Fruit fly (Drosophila melanogaster): ENCODE measurements around the gene CG16721.
A peak's percentile ranks its signal among the peaks of the same experiment; 100 is the strongest.

The CG16721 gene

dm6 chrX:5880139-5880924 lies 663 bp downstream of the CG16721 start (continued):
- TF ChIP-seq prd (optimal IDR thresholded peaks at IDR 0.05) (no peak), prd (GFP tag; IDR thresholded peaks at IDR 0.05) (peak; percentile 55; the same call in 2 of the 3 replicates), Gug (GFP tag; IDR thresholded peaks at IDR 0.05) (peak; percentile 56; the same call in 2 of the 4 replicates), CG9817 (tag; optimal IDR thresholded peaks at IDR 0.05) (peak; percentile 39), CG17912 (GFP tag; optimal IDR thresholded peaks at IDR 0.05) (peak; percentile 24), Ravus (GFP tag; IDR thresholded peaks at IDR 0.05) (no peak), NFAT (GFP tag; IDR thresholded peaks at IDR 0.05) (no peak), CG17829 (tag; optimal IDR thresholded peaks at IDR 0.05) (peak; percentile 39), Fer3 (tag; optimal IDR thresholded peaks at IDR 0.05) (peak; percentile 58), CG16813 (GFP tag; IDR thresholded peaks at IDR 0.05; ENCODE audit: partially characterized antibody) (no peak), CG33557 (GFP tag; optimal IDR thresholded peaks at IDR 0.05) (peak; percentile 3), Hand (GFP tag; optimal IDR thresholded peaks at IDR 0.05) (no peak), CG10654 (GFP tag; optimal IDR thresholded peaks at IDR 0.05) (peak; percentile 17), lola (GFP tag; optimal IDR thresholded peaks at IDR 0.05) (peak in 1 of 3 experiments; percentile 37), vvl (GFP tag; IDR thresholded peaks at IDR 0.05) (peak; percentile 51), Ets97D (GFP tag; optimal IDR thresholded peaks at IDR 0.05) (peak; percentile 15), Spps (tag; optimal IDR thresholded peaks at IDR 0.05) (peak; percentile 6), abd-A (tag; optimal IDR thresholded peaks at IDR 0.05) (peak; percentile 54), NfI (GFP tag; optimal IDR thresholded peaks at IDR 0.05) (peak; percentile 57), hkb (optimal IDR thresholded peaks at IDR 0.05) (no peak), hkb (GFP tag; IDR thresholded peaks at IDR 0.05) (peak; percentile 38; the same call in 1 of the 2 replicates), pfk (GFP tag; optimal IDR thresholded peaks at IDR 0.05) (no peak), ranshi (GFP tag; IDR thresholded peaks at IDR 0.05) (0 out of 2 replicates have a peak, but pooled peaks have one; percentile 27), CG6272 (GFP tag; IDR thresholded peaks at IDR 0.05) (no peak), H15 (GFP tag; IDR thresholded peaks at IDR 0.05) (no peak), CG10543 (GFP tag; optimal IDR thresholded peaks at IDR 0.05) (peak; percentile 1), onecut (GFP tag; IDR thresholded peaks at IDR 0.05) (peak; percentile 29; the same call in 1 of the 2 replicates), Doc2 (GFP tag; IDR thresholded peaks at IDR 0.05) (no peak), knrl (GFP tag; IDR thresholded peaks at IDR 0.05; ENCODE audit: partially characterized antibody) (no peak), grau (tag; optimal IDR thresholded peaks at IDR 0.05) (peak; percentile 98), Atf-2 (GFP tag; optimal IDR thresholded peaks at IDR 0.05) (peak; percentile 5), caup (GFP tag; optimal IDR thresholded peaks at IDR 0.05; ENCODE audit: severe bottlenecking) (peak; percentile 29), CG2678 (tag; optimal IDR thresholded peaks at IDR 0.05) (peak; percentile 70), her (GFP tag; optimal IDR thresholded peaks at IDR 0.05) (peak; percentile 33), Hr78 (GFP tag; optimal IDR thresholded peaks at IDR 0.05) (peak in 1 of 2 experiments; percentile 65), Antp (GFP tag; optimal IDR thresholded peaks at IDR 0.05) (peak; percentile 14), Hmr (GFP tag; optimal IDR thresholded peaks at IDR 0.05) (peak; percentile 64), CG11695 (GFP tag; IDR thresholded peaks at IDR 0.05) (0 out of 3 replicates have a peak, but pooled peaks have one; percentile 34), shn (GFP tag; optimal IDR thresholded peaks at IDR 0.05) (peak; percentile 39), CG5180 (GFP tag; optimal IDR thresholded peaks at IDR 0.05) (no peak), dmrt99B (tag; optimal IDR thresholded peaks at IDR 0.05) (peak; percentile 64), Poxn (GFP tag; IDR thresholded peaks at IDR 0.05) (no peak), CG15011 (GFP tag; optimal IDR thresholded peaks at IDR 0.05) (no peak), CG9215 (GFP tag; IDR thresholded peaks at IDR 0.05) (peak; percentile 19; the same call in 1 of the 2 replicates), CG31441 (GFP tag; IDR thresholded peaks at IDR 0.05) (peak; percentile 40; the same call in 1 of the 2 replicates), seq (GFP tag; IDR thresholded peaks at IDR 0.05) (peak; percentile 47; the same call in 1 of the 2 replicates), nmo (GFP tag; optimal IDR thresholded peaks at IDR 0.05) (peak; percentile 22), CG4820 (GFP tag; optimal IDR thresholded peaks at IDR 0.05) (peak; percentile 29)
